Worm (Caenorhabditis elegans): ENCODE results near the gene C07A12.18.

DNA sequence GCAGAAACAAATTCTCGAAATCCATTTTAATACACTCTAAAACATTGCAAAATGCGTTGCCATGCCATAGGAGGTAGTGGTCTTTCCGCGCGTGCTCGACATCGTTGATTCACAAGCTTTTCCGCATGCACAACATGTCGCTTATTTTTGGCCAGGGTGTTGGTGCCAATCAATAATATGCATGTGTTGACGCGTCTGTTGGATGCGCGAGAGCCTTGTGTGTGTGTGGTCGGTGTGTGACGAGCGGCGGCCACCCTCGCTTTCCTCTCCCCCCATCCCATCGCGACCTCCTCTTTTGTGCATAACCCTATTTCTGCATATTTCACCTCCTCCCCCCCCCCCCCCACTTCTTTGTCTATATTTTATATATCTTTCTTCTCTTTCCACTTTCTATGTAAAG, 26.6 kb upstream of the C07A12.18 start:
- TF ChIP-seq blmp-1 (tag; optimal IDR thresholded peaks at IDR 0.05; ENCODE audit: insufficient read depth) (no peak), ceh-16 (tag; optimal IDR thresholded peaks at IDR 0.05) (no peak), unc-39 (tag; optimal IDR thresholded peaks at IDR 0.05) (no peak), lin-39 (tag; optimal IDR thresholded peaks at IDR 0.05) (no peak), R02D3.7 (tag; optimal IDR thresholded peaks at IDR 0.05) (no peak), nhr-12 (tag; optimal IDR thresholded peaks at IDR 0.05) (no peak), nhr-237 (tag; optimal IDR thresholded peaks at IDR 0.05) (no peak), unc-62 (GFP tag; optimal IDR thresholded peaks at IDR 0.05) (no peak), alr-1 (tag; optimal IDR thresholded peaks at IDR 0.05) (no peak), egl-27 (tag; optimal IDR thresholded peaks at IDR 0.05) (no peak), mdl-1 (tag; optimal IDR thresholded peaks at IDR 0.05) (no peak), gmeb-1 (tag; optimal IDR thresholded peaks at IDR 0.05) (no peak)
